Fruit fly (Drosophila melanogaster) whole organism: ENCODE data around the gene p38c.

Experiments used
- CG8478 ChIP-seq: fragments of >200 bp; optimal IDR thresholded peaks from 2 replicates; lab custom pipeline; 2018; ENCODE audit warnings: inconsistent platforms
- EcR ChIP-seq, 2 experiments: fragments of >200 bp; optimal IDR thresholded peaks; 2 replicates each; lab custom pipeline; 2017; ENCODE audit warnings: missing biosample characterization in 2 of 2, missing genetic modification characterization in 2 of 2, missing genetic modification reagents in 2 of 2
- pan ChIP-seq: fragments of >200 bp; optimal IDR thresholded peaks from 2 replicates; lab custom pipeline; 2017
- usp ChIP-seq: fragments of >200 bp; optimal IDR thresholded peaks from 2 replicates; lab custom pipeline; 2017; ENCODE audit warnings: missing biosample characterization, missing genetic modification characterization, mixed read lengths

DNA sequence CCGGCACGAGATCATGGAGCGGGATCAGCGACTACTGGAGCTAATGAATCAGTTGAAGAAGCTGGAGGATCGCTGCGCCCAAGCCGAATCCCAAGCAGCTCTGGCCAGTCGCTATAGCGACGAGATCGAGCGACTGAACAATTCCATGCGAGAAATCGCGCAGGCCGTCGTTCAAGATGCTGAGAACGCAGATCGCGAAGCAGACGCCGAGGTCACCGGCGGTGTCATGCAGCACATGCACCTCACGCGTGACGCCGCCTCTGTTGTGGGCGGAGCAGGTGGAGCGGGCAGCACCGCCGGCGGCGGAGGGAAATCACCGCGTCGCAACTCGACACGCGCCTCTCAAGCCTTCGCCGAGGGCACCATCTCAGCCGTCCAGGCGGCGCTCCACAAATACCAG, 28.3 kb downstream of the p38c start:
- no peak for TF ChIP-seq usp (GFP tag; lab: Kevin White, UChicago)
- no peak for TF ChIP-seq EcR (GFP tag; optimal IDR thresholded peaks at IDR 0.05; lab: Kevin White, UChicago)
- TF ChIP-seq pan: no peak
- no peak for TF ChIP-seq CG8478 (lab: Kevin White, UChicago)
